Worm (Caenorhabditis elegans): ENCODE measurements around the gene lin-13.

Gene lin-13

DNA sequence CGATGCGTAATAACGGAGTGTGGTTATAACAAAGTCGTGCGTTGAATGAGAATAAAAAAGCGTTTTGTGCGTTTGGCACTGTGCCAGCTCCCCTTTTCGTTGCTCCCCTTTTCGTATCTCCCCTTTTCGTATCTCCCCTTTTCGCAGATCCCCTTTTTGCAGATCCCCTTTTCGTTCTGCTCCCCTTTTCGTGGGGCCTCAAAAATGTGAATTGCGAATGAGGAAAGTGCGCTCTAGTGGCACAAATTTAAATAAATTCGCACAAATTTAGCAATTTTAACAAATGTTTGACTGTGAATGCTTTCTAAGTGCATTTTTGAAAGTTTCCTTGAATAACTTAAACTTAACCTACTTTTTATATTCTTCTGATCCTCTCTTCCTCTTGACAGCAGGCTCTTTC, 476 bp downstream of the lin-13 start:
- TF ChIP-seq tbx-2 (tag; optimal IDR thresholded peaks at IDR 0.05) (peak; percentile 12), ceh-31 (tag; optimal IDR thresholded peaks at IDR 0.05) (peak; percentile 60), ceh-14 (tag; optimal IDR thresholded peaks at IDR 0.05) (peak; percentile 42), unc-42 (tag; optimal IDR thresholded peaks at IDR 0.05) (peak; percentile 34)

DNA sequence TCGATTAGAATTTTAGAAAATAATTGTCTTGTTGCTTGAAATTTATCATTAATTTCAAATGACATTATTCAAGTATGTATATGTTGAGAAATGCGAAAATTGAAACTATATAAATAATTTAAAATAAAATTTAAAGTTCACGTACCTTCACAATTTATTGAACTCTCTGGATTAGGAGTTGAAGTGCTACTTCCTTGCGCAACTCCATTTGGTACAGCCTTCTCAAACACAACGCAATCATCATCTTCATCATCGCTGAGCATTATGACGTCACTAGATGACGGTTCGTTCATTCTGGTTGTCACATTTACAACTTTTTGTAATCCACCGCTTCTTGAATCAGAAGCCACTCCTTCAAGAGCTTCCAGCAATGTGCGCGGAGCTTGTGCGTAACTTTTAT, 5.8 kb downstream of the lin-13 start:
- no peak for TF ChIP-seq ttx-3 (tag; optimal IDR thresholded peaks at IDR 0.05)
- no peak for TF ChIP-seq pros-1 (tag; optimal IDR thresholded peaks at IDR 0.05)
- no peak for TF ChIP-seq pat-9 (tag; optimal IDR thresholded peaks at IDR 0.05)
- TF ChIP-seq ceh-30 (tag; optimal IDR thresholded peaks at IDR 0.05) = no peak

DNA sequence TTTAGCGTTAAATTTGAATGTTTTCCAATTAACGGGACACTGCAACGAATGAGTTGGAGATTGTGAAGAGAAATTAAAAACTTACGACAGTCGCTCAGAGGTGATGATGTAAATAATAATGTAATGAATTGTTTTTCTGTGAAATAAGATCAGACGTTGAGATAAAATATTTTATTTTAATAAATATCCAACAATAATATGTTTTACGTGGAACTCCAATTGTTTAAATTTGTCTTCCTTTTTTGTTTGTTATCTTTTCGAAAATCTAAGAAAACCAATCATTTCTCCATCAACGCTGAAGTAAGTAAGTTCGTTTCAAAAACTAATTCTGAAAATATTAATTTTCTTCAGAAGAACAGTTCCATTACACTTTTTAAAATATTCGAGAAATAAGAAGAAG, 15.0 kb downstream of the lin-13 start, which contains the start of gene C18H2.5:
C18H2.5 (minus strand) TSS at position 101 of the 400 bp plus-strand sequence.
- TF ChIP-seq tbx-7 (tag; optimal IDR thresholded peaks at IDR 0.05) (no peak), T23F11.4 (GFP tag; optimal IDR thresholded peaks at IDR 0.05) (no peak), ceh-30 (tag; optimal IDR thresholded peaks at IDR 0.05) (no peak), fkh-6 (tag; optimal IDR thresholded peaks at IDR 0.05) (no peak), Y22D7AL.16 (tag; optimal IDR thresholded peaks at IDR 0.05) (no peak), dve-1 (tag; optimal IDR thresholded peaks at IDR 0.05) (no peak), nhr-11 (tag; optimal IDR thresholded peaks at IDR 0.05) (no peak), mec-3 (tag; optimal IDR thresholded peaks at IDR 0.05; ENCODE audit: borderline replicate concordance) (no peak), ref-2 (tag; optimal IDR thresholded peaks at IDR 0.05) (no peak), ceh-18 (tag; optimal IDR thresholded peaks at IDR 0.05) (no peak)

DNA sequence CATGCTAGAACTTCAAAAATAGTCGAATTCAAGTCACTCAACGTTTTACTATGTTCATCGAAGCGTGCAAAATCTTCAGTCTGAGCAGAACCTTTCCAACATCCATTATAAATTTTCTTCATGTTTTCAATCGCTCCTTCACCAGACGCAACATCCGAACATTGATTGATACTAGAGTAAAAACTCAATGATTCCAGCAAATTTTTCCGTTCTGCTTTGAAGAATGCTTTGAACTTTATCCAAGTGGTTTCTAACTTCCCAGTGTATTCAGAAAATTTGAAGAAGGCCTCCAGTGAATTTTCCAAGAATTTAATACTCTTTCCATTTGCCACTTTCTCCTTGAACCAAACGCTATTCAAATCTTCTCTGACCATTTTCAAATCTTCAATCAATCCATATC, 17.0 kb downstream of the lin-13 start:
- no peak for TF ChIP-seq pha-2 (tag; optimal IDR thresholded peaks at IDR 0.05)
- no peak for TF ChIP-seq syd-9 (tag; optimal IDR thresholded peaks at IDR 0.05)
- no peak for TF ChIP-seq dve-1 (tag; optimal IDR thresholded peaks at IDR 0.05)
- no peak for TF ChIP-seq che-1 (tag; optimal IDR thresholded peaks at IDR 0.05)
- no peak for TF ChIP-seq ets-4 (tag; optimal IDR thresholded peaks at IDR 0.05)
- TF ChIP-seq ceh-24 (tag; optimal IDR thresholded peaks at IDR 0.05) = no peak
- TF ChIP-seq tbx-7 (tag; optimal IDR thresholded peaks at IDR 0.05) = no peak
- no peak for TF ChIP-seq hlh-13 (GFP tag; optimal IDR thresholded peaks at IDR 0.05)
- TF ChIP-seq F13H6.1 (tag; optimal IDR thresholded peaks at IDR 0.05) = no peak

DNA sequence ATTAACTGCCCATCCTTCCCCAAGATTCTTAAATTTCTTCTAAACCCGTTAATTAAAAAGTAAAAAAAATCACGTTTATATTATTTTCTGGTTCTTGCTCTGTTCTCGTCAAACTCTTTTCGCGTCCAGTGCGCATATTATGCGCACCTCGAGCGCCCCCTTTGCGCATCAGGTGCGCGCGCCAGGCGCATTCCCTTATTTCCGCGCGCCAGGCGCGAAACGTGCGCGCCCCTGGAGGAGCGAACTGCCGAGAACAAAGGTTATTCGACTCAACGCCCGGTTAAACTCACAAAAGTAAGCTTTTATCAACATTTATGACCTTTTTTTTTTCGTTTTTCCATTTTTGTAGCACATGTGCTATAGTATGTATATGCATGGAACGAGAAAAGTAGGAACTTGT, 36.9 kb downstream of the lin-13 start:
- TF ChIP-seq fax-1 (tag; optimal IDR thresholded peaks at IDR 0.05) = no peak

DNA sequence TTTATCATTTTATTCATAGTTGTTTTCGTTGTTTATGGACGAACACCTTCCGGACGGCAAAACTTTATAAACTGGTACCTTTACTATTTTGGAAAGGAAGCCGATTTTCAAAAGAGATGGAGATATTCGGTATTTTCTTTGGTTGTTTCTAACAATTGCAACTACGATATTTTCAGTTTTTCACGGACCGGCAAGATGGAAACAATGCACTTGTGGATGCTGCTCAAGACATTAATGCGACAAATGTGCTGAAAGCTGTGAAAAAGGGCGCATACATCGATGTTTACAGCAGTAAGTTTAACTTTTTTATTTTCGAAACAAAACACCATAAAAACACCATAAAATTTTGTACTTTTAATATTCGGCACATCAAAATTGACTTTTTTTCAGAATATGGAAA, 43.4 kb downstream of the lin-13 start:
- TF ChIP-seq fkh-10 (GFP tag; optimal IDR thresholded peaks at IDR 0.05) (no peak), ceh-9 (tag; optimal IDR thresholded peaks at IDR 0.05) (no peak), rnt-1 (tag; optimal IDR thresholded peaks at IDR 0.05) (no peak), fkh-6 (tag; optimal IDR thresholded peaks at IDR 0.05) (no peak), nhr-232 (tag; optimal IDR thresholded peaks at IDR 0.05) (no peak), unc-86 (tag; optimal IDR thresholded peaks at IDR 0.05) (no peak), pqm-1 (tag; optimal IDR thresholded peaks at IDR 0.05) (no peak)

DNA sequence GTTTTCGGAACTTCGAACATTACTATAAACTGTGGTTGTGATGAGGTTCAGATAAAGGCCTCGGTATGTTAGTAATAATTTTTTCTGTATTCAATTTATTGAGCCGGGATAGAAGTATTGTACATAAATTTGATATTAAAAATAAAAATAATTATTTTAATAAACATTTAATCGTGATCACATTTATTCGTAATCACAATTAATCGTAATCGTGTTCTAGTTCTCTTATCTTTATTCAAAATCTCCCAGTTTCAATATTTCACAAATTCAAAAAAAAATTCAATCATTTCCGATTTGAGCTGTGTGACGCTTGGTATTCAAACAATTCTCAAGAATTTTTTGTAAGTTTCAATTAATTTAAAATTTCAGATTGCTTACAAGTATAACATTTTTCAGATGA, 47.3 kb downstream of the lin-13 start, which contains the start of gene lido-18:
lido-18 (plus strand) TSS at position 301 of the 400 bp plus-strand sequence.
- TF ChIP-seq zip-5 (tag; optimal IDR thresholded peaks at IDR 0.05) = no peak
- no peak for TF ChIP-seq ceh-18 (tag; optimal IDR thresholded peaks at IDR 0.05)
